Fruit fly (Drosophila melanogaster) whole organism, embryonic: ENCODE data around the gene GNBP2.

Source experiments
- BEAF-32 ChIP-seq: fragments of 200-800 bp; sonication (Bioruptor generic); optimal IDR thresholded peaks from 3 replicates; lab custom pipeline; 2017; ENCODE audit warnings: missing biosample characterization, missing genetic modification characterization, mild to moderate bottlenecking, moderate library complexity, missing genetic modification reagents
- CG10366 ChIP-seq: fragments of 200-800 bp; sonication (Bioruptor generic); IDR thresholded peaks from 2 replicates; pipeline ENCODE4 v1.3.6; 2022; ENCODE audit warnings: missing biosample characterization, missing genetic modification characterization
- CG12236 ChIP-seq: fragments of 200-800 bp; sonication (Bioruptor generic); optimal IDR thresholded peaks from 2 replicates; lab custom pipeline; 2016; ENCODE audit warnings: missing biosample characterization, missing genetic modification characterization
- CG12299 ChIP-seq: fragments of 200-800 bp; sonication (Bioruptor generic); optimal IDR thresholded peaks from 2 replicates; lab custom pipeline; 2018; ENCODE audit warnings: missing biosample characterization, mild to moderate bottlenecking, missing genetic modification characterization
- CG14050 ChIP-seq: fragments of 200-800 bp; sonication (Bioruptor generic); IDR thresholded peaks from 3 replicates; pipeline ENCODE4 v1.3.6; 2022; ENCODE audit warnings: missing biosample characterization, missing genetic modification characterization
- CG15011 ChIP-seq: fragments of 200-800 bp; sonication (Bioruptor generic); optimal IDR thresholded peaks from 3 replicates; lab custom pipeline; 2018; ENCODE audit warnings: missing biosample characterization, mild to moderate bottlenecking, missing genetic modification characterization
- CG18599 ChIP-seq: fragments of 200-800 bp; sonication (Bioruptor generic); optimal IDR thresholded peaks from 3 replicates; lab custom pipeline; 2017; ENCODE audit warnings: missing biosample characterization, missing genetic modification characterization, mild to moderate bottlenecking, moderate library complexity, missing genetic modification reagents
- CG34422 ChIP-seq: fragments of 200-800 bp; sonication (Bioruptor generic); IDR thresholded peaks from 3 replicates; pipeline ENCODE4 v1.3.6; 2022; ENCODE audit warnings: missing biosample characterization, missing genetic modification characterization
- CG5245 ChIP-seq: fragments of 200-800 bp; sonication (Bioruptor generic); optimal IDR thresholded peaks from 3 replicates; lab custom pipeline; 2016; ENCODE audit warnings: missing biosample characterization, missing genetic modification characterization
- CG6683 ChIP-seq: fragments of 200-800 bp; sonication (Bioruptor generic); optimal IDR thresholded peaks from 2 replicates; lab custom pipeline; 2017; ENCODE audit warnings: missing biosample characterization, mild to moderate bottlenecking, missing genetic modification characterization, missing genetic modification reagents
- CG6813 ChIP-seq: fragments of 200-800 bp; sonication (Bioruptor generic); optimal IDR thresholded peaks from 2 replicates; lab custom pipeline; 2017; ENCODE audit warnings: missing biosample characterization, missing genetic modification characterization, mild to moderate bottlenecking, moderate library complexity, missing genetic modification reagents
- CG9797 ChIP-seq: fragments of 200-800 bp; sonication (Bioruptor generic); optimal IDR thresholded peaks from 3 replicates; lab custom pipeline; 2018; ENCODE audit warnings: missing biosample characterization, mild to moderate bottlenecking, missing genetic modification characterization
- CG9817 ChIP-seq: fragments of 200-800 bp; sonication (Bioruptor generic); optimal IDR thresholded peaks from 2 replicates; lab custom pipeline; 2018; ENCODE audit warnings: missing biosample characterization, mild to moderate bottlenecking, missing genetic modification characterization, moderate library complexity
- CG9932 ChIP-seq: fragments of 200-800 bp; sonication (Bioruptor generic); IDR thresholded peaks from 2 replicates; pipeline ENCODE4 v1.3.6; 2022; ENCODE audit warnings: missing biosample characterization, missing genetic modification characterization
- CHES-1-like ChIP-seq: fragments of 200-800 bp; sonication (Bioruptor generic); optimal IDR thresholded peaks from 2 replicates; lab custom pipeline; 2016; ENCODE audit warnings: missing biosample characterization, missing genetic modification characterization
- Chrac-16 ChIP-seq: fragments of 200-800 bp; sonication (Bioruptor generic); optimal IDR thresholded peaks from 3 replicates; lab custom pipeline; 2016; ENCODE audit warnings: missing biosample characterization, missing genetic modification characterization
- Ets65A ChIP-seq: fragments of 200-800 bp; sonication (Bioruptor generic); peaks from one replicate; lab custom pipeline; 2016; ENCODE audit warnings: missing biosample characterization, missing genetic modification characterization
- Fer2 ChIP-seq: fragments of 200-800 bp; sonication (Bioruptor generic); optimal IDR thresholded peaks from 2 replicates; lab custom pipeline; 2018; ENCODE audit warnings: missing biosample characterization, mild to moderate bottlenecking, missing genetic modification characterization, moderate library complexity
- H2.0 ChIP-seq: fragments of 200-800 bp; sonication (Bioruptor generic); IDR thresholded peaks from 2 replicates; pipeline ENCODE4 v1.3.6; 2022; ENCODE audit warnings: missing biosample characterization, missing genetic modification characterization
- Hr51 ChIP-seq, 2 experiments: fragments of 200-800 bp; sonication (Bioruptor generic); optimal IDR thresholded peaks; 2 replicates in 1 of 2; 3 replicates in 1 of 2; lab custom pipeline; 2016 to 2018; ENCODE audit warnings: missing biosample characterization in 2 of 2, missing genetic modification characterization in 2 of 2, mild to moderate bottlenecking in 1 of 2, moderate library complexity in 1 of 2
- Jarid2 ChIP-seq: fragments of 200-800 bp; sonication (Bioruptor generic); optimal IDR thresholded peaks from 3 replicates; lab custom pipeline; 2017; ENCODE audit warnings: mild to moderate bottlenecking, missing biosample characterization, missing genetic modification reagents, missing genetic modification characterization
- Neu2 ChIP-seq: fragments of 200-800 bp; sonication (Bioruptor generic); optimal IDR thresholded peaks from 3 replicates; lab custom pipeline; 2016; ENCODE audit warnings: missing biosample characterization, missing genetic modification characterization, borderline replicate concordance
- Oaz ChIP-seq: fragments of 200-800 bp; sonication (Bioruptor generic); IDR thresholded peaks from 2 replicates; pipeline ENCODE4 v1.3.6; 2022; ENCODE audit warnings: missing biosample characterization, missing genetic modification characterization
- Ravus ChIP-seq: fragments of 200-800 bp; sonication (Bioruptor generic); IDR thresholded peaks from 2 replicates; pipeline ENCODE4 v1.3.6; 2022; ENCODE audit warnings: missing biosample characterization, missing genetic modification characterization
- Scr ChIP-seq: fragments of 200-800 bp; sonication (Bioruptor generic); IDR thresholded peaks from 2 replicates; pipeline ENCODE4 v1.3.6; 2022; ENCODE audit warnings: missing biosample characterization, missing genetic modification characterization; ENCODE audit not compliant: partially characterized antibody
- Stat92E ChIP-seq, 3 experiments: fragments of >200 bp in 2 of 3; fragments of 200-800 bp in 1 of 3; sonication (Bioruptor generic) in 1 of 3; optimal IDR thresholded peaks; 2 replicates each; lab custom pipeline; 2017 to 2019; ENCODE audit warnings: missing biosample characterization in 3 of 3, missing genetic modification characterization in 3 of 3, mild to moderate bottlenecking in 1 of 3, moderate library complexity in 1 of 3
- TFAM ChIP-seq: fragments of 200-800 bp; sonication (Bioruptor generic); optimal IDR thresholded peaks from 2 replicates; lab custom pipeline; 2017; ENCODE audit warnings: missing biosample characterization, missing genetic modification characterization, inconsistent platforms
- Trl ChIP-seq, 3 experiments: fragments of >200 bp in 2 of 3; fragments of 200-800 bp in 1 of 3; sonication (Bioruptor generic) in 1 of 3; optimal IDR thresholded peaks; 2 replicates in 1 of 3; 3 replicates in 2 of 3; lab custom pipeline; 2016 to 2017; ENCODE audit warnings: missing biosample characterization in 1 of 3, missing genetic modification characterization in 1 of 3
- ato ChIP-seq: fragments of 200-800 bp; sonication (Bioruptor generic); IDR thresholded peaks from 2 replicates; pipeline ENCODE4 v1.3.6; 2022; ENCODE audit warnings: missing biosample characterization, missing genetic modification characterization; ENCODE audit not compliant: partially characterized antibody
- cwo ChIP-seq: fragments of 200-800 bp; sonication (Bioruptor generic); optimal IDR thresholded peaks from 3 replicates; lab custom pipeline; 2017; ENCODE audit warnings: missing biosample characterization, missing genetic modification characterization, mild to moderate bottlenecking, moderate library complexity, missing genetic modification reagents
- ems ChIP-seq: fragments of 200-800 bp; sonication (Bioruptor generic); optimal IDR thresholded peaks from 3 replicates; lab custom pipeline; 2016; ENCODE audit warnings: missing biosample characterization, missing genetic modification characterization
- en ChIP-seq: fragments of 200-800 bp; sonication (Bioruptor generic); optimal IDR thresholded peaks from 2 replicates; lab custom pipeline; 2016; ENCODE audit warnings: missing biosample characterization, missing genetic modification characterization
- insv ChIP-seq, 2 experiments: fragments of 200-800 bp; sonication (Bioruptor generic); optimal IDR thresholded peaks; 3 replicates each; lab custom pipeline; 2016 to 2018; ENCODE audit warnings: missing biosample characterization in 2 of 2, missing genetic modification characterization in 2 of 2
- lmd ChIP-seq: fragments of 200-800 bp; sonication (Bioruptor generic); IDR thresholded peaks from 2 replicates; pipeline ENCODE4 v1.3.6; 2022; ENCODE audit warnings: missing biosample characterization, missing genetic modification characterization
- mirr ChIP-seq: fragments of 200-800 bp; sonication (Bioruptor generic); optimal IDR thresholded peaks from 3 replicates; lab custom pipeline; 2018; ENCODE audit warnings: missing biosample characterization, mild to moderate bottlenecking, missing genetic modification characterization
- nom ChIP-seq: fragments of 200-800 bp; sonication (Bioruptor generic); optimal IDR thresholded peaks from 2 replicates; lab custom pipeline; 2017; ENCODE audit warnings: missing biosample characterization, missing genetic modification characterization, mild to moderate bottlenecking, moderate library complexity, missing genetic modification reagents
- onecut ChIP-seq: fragments of 200-800 bp; sonication (Bioruptor generic); IDR thresholded peaks from 2 replicates; pipeline ENCODE4 v1.3.6; 2022; ENCODE audit warnings: missing biosample characterization, missing genetic modification characterization
- org-1 ChIP-seq: fragments of 200-800 bp; sonication (Bioruptor generic); optimal IDR thresholded peaks from 2 replicates; lab custom pipeline; 2017; ENCODE audit warnings: missing biosample characterization, missing genetic modification characterization
- pros ChIP-seq: fragments of 200-800 bp; sonication (Bioruptor generic); optimal IDR thresholded peaks from 3 replicates; lab custom pipeline; 2019; ENCODE audit warnings: missing biosample characterization, mild to moderate bottlenecking, missing genetic modification characterization, moderate library complexity
- pzg ChIP-seq: fragments of 200-800 bp; sonication (Bioruptor generic); optimal IDR thresholded peaks from 3 replicates; lab custom pipeline; 2018; ENCODE audit warnings: missing biosample characterization, mild to moderate bottlenecking, missing genetic modification characterization, moderate library complexity
- row ChIP-seq: fragments of 200-800 bp; sonication (Bioruptor generic); IDR thresholded peaks from 3 replicates; pipeline ENCODE4 v1.3.6; 2022; ENCODE audit warnings: missing biosample characterization, missing genetic modification characterization
- sqz ChIP-seq: fragments of 200-800 bp; sonication (Bioruptor generic); optimal IDR thresholded peaks from 3 replicates; lab custom pipeline; 2018; ENCODE audit warnings: missing biosample characterization, mild to moderate bottlenecking, missing genetic modification characterization
- stwl ChIP-seq: fragments of 200-800 bp; sonication (Bioruptor generic); optimal IDR thresholded peaks from 3 replicates; lab custom pipeline; 2018; ENCODE audit warnings: missing biosample characterization, mild to moderate bottlenecking, missing genetic modification characterization, moderate library complexity
- trh ChIP-seq: fragments of 200-800 bp; sonication (Bioruptor generic); optimal IDR thresholded peaks from 2 replicates; lab custom pipeline; 2016; ENCODE audit warnings: missing biosample characterization, missing genetic modification characterization
- tx ChIP-seq: fragments of 200-800 bp; sonication (Bioruptor generic); optimal IDR thresholded peaks from 2 replicates; lab custom pipeline; 2016; ENCODE audit warnings: missing biosample characterization, missing genetic modification characterization
- usp ChIP-seq: fragments of >200 bp; optimal IDR thresholded peaks from 2 replicates; lab custom pipeline; 2017; ENCODE audit warnings: missing biosample characterization, missing genetic modification characterization
- vfl ChIP-seq: fragments of 200-800 bp; sonication (Bioruptor generic); optimal IDR thresholded peaks from 2 replicates; lab custom pipeline; 2016; ENCODE audit warnings: missing biosample characterization, missing genetic modification characterization

The GNBP2 gene

dm6 chr3L:18640584-18641527 is 34.4 kb downstream of the GNBP2 start (continued):
- TF ChIP-seq CG12299 (tag; lab: Kevin White, UChicago), result peak; percentile 90
- peak; percentile 74 for TF ChIP-seq sqz
- no peak for TF ChIP-seq BEAF-32 (GFP tag; lab: Kevin White, UChicago)
- TF ChIP-seq Scr (GFP tag; lab: Robert Waterston, UW), result no peak
- TF ChIP-seq CG6813 (GFP tag; lab: Kevin White, UChicago), result peak; percentile 93
- peak; percentile 98 for TF ChIP-seq H2.0
- peak; percentile 94 for TF ChIP-seq Chrac-16 (GFP tag; lab: Kevin White, UChicago)
- peak; percentile 26 for TF ChIP-seq pzg (GFP tag; lab: Kevin White, UChicago)
- no peak for TF ChIP-seq usp (GFP tag; lab: Kevin White, UChicago)
- peak; percentile 83 for TF ChIP-seq onecut (GFP tag; lab: Robert Waterston, UW)
- TF ChIP-seq Trl (optimal IDR thresholded peaks at IDR 0.05; lab: Kevin White, UChicago), result peak; percentile 98
- TF ChIP-seq Trl (GFP tag; optimal IDR thresholded peaks at IDR 0.05; lab: Kevin White, UChicago), result peak; percentile 67
- TF ChIP-seq Hr51 (GFP tag; optimal IDR thresholded peaks at IDR 0.05; lab: Kevin White, UChicago), result peak; percentile 85 to 97
- TF ChIP-seq CG6683 (GFP tag; lab: Kevin White, UChicago), result peak; percentile 88
- TF ChIP-seq CG34422 (GFP tag; lab: Robert Waterston, UW), result peak; percentile 98
- peak; percentile 72 for TF ChIP-seq CG12236 (GFP tag; lab: Kevin White, UChicago)
- TF ChIP-seq ems (GFP tag; lab: Kevin White, UChicago), result peak; percentile 88
- TF ChIP-seq CG9797, result no peak
- TF ChIP-seq row (GFP tag; lab: Robert Waterston, UW), result peak; percentile 98
- TF ChIP-seq org-1, result peak; percentile 87
- TF ChIP-seq trh (GFP tag; lab: Kevin White, UChicago), result peak; percentile 63
- TF ChIP-seq Jarid2 (GFP tag; lab: Kevin White, UChicago), result peak; percentile 81
- peak; percentile 90 for TF ChIP-seq cwo
- no peak for TF ChIP-seq Stat92E (GFP tag; optimal IDR thresholded peaks at IDR 0.05; lab: Kevin White, UChicago)
- no peak for TF ChIP-seq vfl (GFP tag; lab: Kevin White, UChicago)
- TF ChIP-seq tx (GFP tag; lab: Kevin White, UChicago), result peak; percentile 93
- peak; percentile 44 for TF ChIP-seq pros (GFP tag; lab: Kevin White, UChicago)
- no peak for TF ChIP-seq stwl
- TF ChIP-seq Oaz, result peak; percentile 91
- peak; percentile 98 for TF ChIP-seq Ets65A
- TF ChIP-seq CG10366, result peak; percentile 98
- TF ChIP-seq Neu2 (GFP tag; lab: Kevin White, UChicago), result peak; percentile 4
- peak; percentile 95 for TF ChIP-seq CHES-1-like
- TF ChIP-seq insv (GFP tag; optimal IDR thresholded peaks at IDR 0.05; lab: Kevin White, UChicago), result peak in 1 of 2 experiments; percentile 56
- TF ChIP-seq nom (GFP tag; lab: Kevin White, UChicago), result peak; percentile 38
- peak; percentile 95 for TF ChIP-seq CG14050 (GFP tag; lab: Robert Waterston, UW)
- TF ChIP-seq Ravus, result peak; percentile 94
- TF ChIP-seq CG9932 (GFP tag; lab: Robert Waterston, UW), result peak; percentile 99
- TF ChIP-seq ato, result no peak
- peak; percentile 53 for TF ChIP-seq TFAM (GFP tag; lab: Kevin White, UChicago)
- TF ChIP-seq CG9817 (tag; lab: Kevin White, UChicago), result peak; percentile 87
- peak; percentile 97 for TF ChIP-seq lmd
- TF ChIP-seq CG5245 (GFP tag; lab: Kevin White, UChicago), result peak; percentile 90
- peak; percentile 52 for TF ChIP-seq en (GFP tag; lab: Kevin White, UChicago)
- peak; percentile 92 for TF ChIP-seq mirr (GFP tag; lab: Kevin White, UChicago)
- TF ChIP-seq Fer2 (tag; lab: Kevin White, UChicago), result peak; percentile 93
- TF ChIP-seq CG18599 (GFP tag; lab: Kevin White, UChicago), result peak; percentile 96
- peak; percentile 83 for TF ChIP-seq CG15011 (GFP tag; lab: Kevin White, UChicago)
